Fruit fly (Drosophila melanogaster): ENCODE measurements around the gene twit.

- TF ChIP-seq cic (GFP tag; optimal IDR thresholded peaks at IDR 0.05), result no peak
- no peak for TF ChIP-seq kay (GFP tag; ENCODE audit: borderline replicate concordance)
- no peak for TF ChIP-seq Crg-1 (GFP tag; optimal IDR thresholded peaks at IDR 0.05)
These were observed 43.1 kb upstream of the twit start for dm6 chr2L:20809229-20809628.
